Fruit fly (Drosophila melanogaster) whole organism, embryonic: ENCODE results near the gene dnc.

Experiments
- Ada2b ChIP-seq: fragments of 200-800 bp; sonication (Bioruptor generic); IDR thresholded peaks from 2 replicates; pipeline ENCODE4 v1.3.6; 2022; ENCODE audit warnings: missing biosample characterization, missing genetic modification characterization
- Atf6 ChIP-seq: fragments of 200-800 bp; sonication (Bioruptor generic); IDR thresholded peaks from 2 replicates; pipeline ENCODE4 v1.3.6; 2022; ENCODE audit warnings: missing biosample characterization, missing genetic modification characterization
- B-H1 ChIP-seq: fragments of 200-800 bp; sonication (Bioruptor generic); IDR thresholded peaks from 3 replicates; pipeline ENCODE4 v1.3.6; 2022; ENCODE audit warnings: missing biosample characterization, missing genetic modification characterization
- B-H2 ChIP-seq: fragments of 200-800 bp; sonication (Bioruptor generic); optimal IDR thresholded peaks from 2 replicates; lab custom pipeline; 2018; ENCODE audit warnings: missing biosample characterization, mild to moderate bottlenecking, missing genetic modification characterization
- C15 ChIP-seq: fragments of 200-800 bp; sonication (Bioruptor generic); IDR thresholded peaks from 3 replicates; pipeline ENCODE4 v1.3.6; 2022; ENCODE audit warnings: missing biosample characterization, missing genetic modification characterization
- CG10274 ChIP-seq: fragments of 200-800 bp; sonication (Bioruptor generic); optimal IDR thresholded peaks from 3 replicates; lab custom pipeline; 2017; ENCODE audit warnings: missing biosample characterization, mild to moderate bottlenecking, missing genetic modification characterization
- CG10321 ChIP-seq: fragments of 200-800 bp; sonication (Bioruptor generic); IDR thresholded peaks from 2 replicates; pipeline ENCODE4 v1.3.6; 2022; ENCODE audit warnings: missing biosample characterization, missing genetic modification characterization
- CG11723 ChIP-seq: fragments of 200-800 bp; sonication (Bioruptor generic); optimal IDR thresholded peaks from 2 replicates; lab custom pipeline; 2017; ENCODE audit warnings: missing biosample characterization, mild to moderate bottlenecking, missing genetic modification characterization
- CG12236 ChIP-seq: fragments of 200-800 bp; sonication (Bioruptor generic); optimal IDR thresholded peaks from 2 replicates; lab custom pipeline; 2016; ENCODE audit warnings: missing biosample characterization, missing genetic modification characterization
- CG12769 ChIP-seq: fragments of 200-800 bp; sonication (Bioruptor generic); optimal IDR thresholded peaks from 2 replicates; lab custom pipeline; 2019; ENCODE audit warnings: missing biosample characterization, mild to moderate bottlenecking, missing genetic modification characterization, moderate library complexity
- CG14441 ChIP-seq: fragments of 200-800 bp; sonication (Bioruptor generic); IDR thresholded peaks from 2 replicates; pipeline ENCODE4 v1.3.6; 2022; ENCODE audit warnings: missing biosample characterization, missing genetic modification characterization
- CG14965 ChIP-seq: fragments of 200-800 bp; sonication (Bioruptor generic); optimal IDR thresholded peaks from 2 replicates; lab custom pipeline; 2016; ENCODE audit warnings: missing biosample characterization, missing genetic modification characterization, borderline replicate concordance
- CG1647 ChIP-seq: fragments of 200-800 bp; sonication (Bioruptor generic); optimal IDR thresholded peaks from 3 replicates; lab custom pipeline; 2016; ENCODE audit warnings: missing biosample characterization, missing genetic modification characterization
- CG17186 ChIP-seq: fragments of 200-800 bp; sonication (Bioruptor generic); optimal IDR thresholded peaks from 3 replicates; lab custom pipeline; 2017; ENCODE audit warnings: missing biosample characterization, missing genetic modification reagents, missing genetic modification characterization
- CG17385 ChIP-seq: fragments of 200-800 bp; sonication (Bioruptor generic); optimal IDR thresholded peaks from 3 replicates; lab custom pipeline; 2018; ENCODE audit warnings: missing biosample characterization, mild to moderate bottlenecking, missing genetic modification characterization
- CG17568 ChIP-seq: fragments of 200-800 bp; sonication (Bioruptor generic); optimal IDR thresholded peaks from 2 replicates; lab custom pipeline; 2018; ENCODE audit warnings: missing biosample characterization, mild to moderate bottlenecking, missing genetic modification characterization, moderate library complexity
- CG17802 ChIP-seq: fragments of 200-800 bp; sonication (Bioruptor generic); optimal IDR thresholded peaks from 2 replicates; lab custom pipeline; 2018; ENCODE audit warnings: missing biosample characterization, mild to moderate bottlenecking, missing genetic modification characterization, moderate library complexity
- CG31388 ChIP-seq: fragments of 200-800 bp; sonication (Bioruptor generic); optimal IDR thresholded peaks from 2 replicates; lab custom pipeline; 2016; ENCODE audit warnings: missing biosample characterization, missing genetic modification characterization
- CG3281 ChIP-seq: fragments of 200-800 bp; sonication (Bioruptor generic); optimal IDR thresholded peaks from 3 replicates; lab custom pipeline; 2017; ENCODE audit warnings: missing biosample characterization, mild to moderate bottlenecking, missing genetic modification characterization
- CG34422 ChIP-seq: fragments of 200-800 bp; sonication (Bioruptor generic); IDR thresholded peaks from 3 replicates; pipeline ENCODE4 v1.3.6; 2022; ENCODE audit warnings: missing biosample characterization, missing genetic modification characterization
- CG4360 ChIP-seq: fragments of 200-800 bp; sonication (Bioruptor generic); IDR thresholded peaks from 2 replicates; pipeline ENCODE4 v1.3.6; 2022; ENCODE audit warnings: missing biosample characterization, missing genetic modification characterization
- CG4617 ChIP-seq: fragments of 200-800 bp; sonication (Bioruptor generic); optimal IDR thresholded peaks from 3 replicates; lab custom pipeline; 2016; ENCODE audit warnings: missing biosample characterization, missing genetic modification characterization, borderline replicate concordance
- CG6175 ChIP-seq: fragments of 200-800 bp; sonication (Bioruptor generic); IDR thresholded peaks from 3 replicates; pipeline ENCODE4 v1.3.6; 2022; ENCODE audit warnings: missing biosample characterization, missing genetic modification characterization
- CG6683 ChIP-seq: fragments of 200-800 bp; sonication (Bioruptor generic); optimal IDR thresholded peaks from 2 replicates; lab custom pipeline; 2017; ENCODE audit warnings: missing biosample characterization, mild to moderate bottlenecking, missing genetic modification characterization, missing genetic modification reagents
- CG7987 ChIP-seq: fragments of 200-800 bp; sonication (Bioruptor generic); optimal IDR thresholded peaks from 2 replicates; lab custom pipeline; 2018; ENCODE audit warnings: missing biosample characterization, mild to moderate bottlenecking, missing genetic modification characterization, moderate library complexity
- CG8359 ChIP-seq: fragments of 200-800 bp; sonication (Bioruptor generic); optimal IDR thresholded peaks from 2 replicates; lab custom pipeline; 2017; ENCODE audit warnings: missing biosample characterization, mild to moderate bottlenecking, missing genetic modification characterization, borderline replicate concordance
- CG9609 ChIP-seq: fragments of 200-800 bp; sonication (Bioruptor generic); optimal IDR thresholded peaks from 3 replicates; lab custom pipeline; 2016; ENCODE audit warnings: missing biosample characterization, missing genetic modification characterization
- Doc2 ChIP-seq: fragments of 200-800 bp; sonication (Bioruptor generic); IDR thresholded peaks from 2 replicates; pipeline ENCODE4 v1.3.6; 2022; ENCODE audit warnings: missing biosample characterization, missing genetic modification characterization
- ERR ChIP-seq: fragments of 200-800 bp; sonication (Bioruptor generic); optimal IDR thresholded peaks from 2 replicates; lab custom pipeline; 2016; ENCODE audit warnings: missing biosample characterization, missing genetic modification characterization
- Ets65A ChIP-seq: fragments of 200-800 bp; sonication (Bioruptor generic); peaks from one replicate; lab custom pipeline; 2016; ENCODE audit warnings: missing biosample characterization, missing genetic modification characterization
- Kr ChIP-seq: fragments of 200-800 bp; sonication (Bioruptor generic); optimal IDR thresholded peaks from 2 replicates; lab custom pipeline; 2017; ENCODE audit warnings: missing biosample characterization, mild to moderate bottlenecking, missing genetic modification characterization
- Oaz ChIP-seq: fragments of 200-800 bp; sonication (Bioruptor generic); IDR thresholded peaks from 2 replicates; pipeline ENCODE4 v1.3.6; 2022; ENCODE audit warnings: missing biosample characterization, missing genetic modification characterization
- Ssrp ChIP-seq: fragments of 200-800 bp; sonication (Bioruptor generic); optimal IDR thresholded peaks from 2 replicates; lab custom pipeline; 2018; ENCODE audit warnings: missing biosample characterization, mild to moderate bottlenecking, missing genetic modification characterization, moderate library complexity
- Stat92E ChIP-seq, 3 experiments: fragments of >200 bp in 2 of 3; fragments of 200-800 bp in 1 of 3; sonication (Bioruptor generic) in 1 of 3; optimal IDR thresholded peaks; 2 replicates each; lab custom pipeline; 2017 to 2019; ENCODE audit warnings: missing biosample characterization in 3 of 3, missing genetic modification characterization in 3 of 3, mild to moderate bottlenecking in 1 of 3, moderate library complexity in 1 of 3
- cas ChIP-seq: fragments of 200-800 bp; sonication (Bioruptor generic); IDR thresholded peaks from 2 replicates; pipeline ENCODE4 v1.3.6; 2022; ENCODE audit warnings: missing biosample characterization, missing genetic modification characterization
- cato ChIP-seq: fragments of 200-800 bp; sonication (Bioruptor generic); optimal IDR thresholded peaks from 2 replicates; lab custom pipeline; 2016; ENCODE audit warnings: missing biosample characterization, missing genetic modification characterization, borderline replicate concordance
- cg ChIP-seq: fragments of 200-800 bp; sonication (Bioruptor generic); optimal IDR thresholded peaks from 3 replicates; lab custom pipeline; 2019; ENCODE audit warnings: missing biosample characterization, mild to moderate bottlenecking, missing genetic modification characterization, moderate library complexity
- da ChIP-seq: fragments of 200-800 bp; sonication (Bioruptor generic); optimal IDR thresholded peaks from 2 replicates; lab custom pipeline; 2016; ENCODE audit warnings: missing biosample characterization, missing genetic modification characterization
- fd102C ChIP-seq: fragments of 200-800 bp; sonication (Bioruptor generic); optimal IDR thresholded peaks from 2 replicates; lab custom pipeline; 2018; ENCODE audit warnings: missing biosample characterization, mild to moderate bottlenecking, missing genetic modification characterization, moderate library complexity
- gsb-n ChIP-seq: fragments of 200-800 bp; sonication (Bioruptor generic); optimal IDR thresholded peaks from 3 replicates; lab custom pipeline; 2018; ENCODE audit warnings: missing biosample characterization, mild to moderate bottlenecking, missing genetic modification characterization
- jigr1 ChIP-seq: fragments of 200-800 bp; sonication (Bioruptor generic); IDR thresholded peaks from 3 replicates; pipeline ENCODE4 v1.3.6; 2022; ENCODE audit warnings: missing biosample characterization, missing genetic modification characterization
- jumu ChIP-seq: fragments of 200-800 bp; sonication (Bioruptor generic); optimal IDR thresholded peaks from 3 replicates; lab custom pipeline; 2016; ENCODE audit warnings: missing biosample characterization, missing genetic modification characterization
- kah ChIP-seq: fragments of 200-800 bp; sonication (Bioruptor generic); optimal IDR thresholded peaks from 2 replicates; lab custom pipeline; 2018; ENCODE audit warnings: missing biosample characterization, mild to moderate bottlenecking, missing genetic modification characterization
- lmd ChIP-seq: fragments of 200-800 bp; sonication (Bioruptor generic); IDR thresholded peaks from 2 replicates; pipeline ENCODE4 v1.3.6; 2022; ENCODE audit warnings: missing biosample characterization, missing genetic modification characterization
- mld ChIP-seq: fragments of 200-800 bp; sonication (Bioruptor generic); IDR thresholded peaks from 3 replicates; pipeline ENCODE4 v1.3.6; 2022; ENCODE audit warnings: missing biosample characterization, missing genetic modification characterization; ENCODE audit not compliant: partially characterized antibody
- psq ChIP-seq: fragments of 200-800 bp; sonication (Bioruptor generic); optimal IDR thresholded peaks from 2 replicates; lab custom pipeline; 2017; ENCODE audit warnings: missing biosample characterization, missing genetic modification characterization
- sna ChIP-seq: fragments of 200-800 bp; sonication (Bioruptor generic); IDR thresholded peaks from 2 replicates; pipeline ENCODE4 v1.3.6; 2022; ENCODE audit warnings: missing biosample characterization, missing genetic modification characterization; ENCODE audit not compliant: partially characterized antibody
- ttk ChIP-seq: fragments of 200-800 bp; sonication (Bioruptor generic); IDR thresholded peaks from 2 replicates; pipeline ENCODE4 v2.1.2; 2022; ENCODE audit warnings: missing biosample characterization, missing genetic modification characterization
- tup ChIP-seq: fragments of 200-800 bp; sonication (Bioruptor generic); optimal IDR thresholded peaks from 2 replicates; lab custom pipeline; 2016; ENCODE audit warnings: missing biosample characterization, mild to moderate bottlenecking, missing genetic modification characterization, moderate library complexity

Gene dnc

dm6 chrX:3134383-3135101 is 41.7 kb upstream of the dnc start, which contains the start of gene N (continued):
- no peak for TF ChIP-seq CG31388
- no peak for TF ChIP-seq cato (GFP tag; lab: Kevin White, UChicago)
- TF ChIP-seq CG11723 (GFP tag; lab: Kevin White, UChicago): no peak
- TF ChIP-seq cas (GFP tag; lab: Robert Waterston, UW): peak; percentile 16; the same call in 1 of the 2 replicates
- peak; percentile 49 for TF ChIP-seq CG1647 (GFP tag; lab: Kevin White, UChicago)
- no peak for TF ChIP-seq CG14965 (GFP tag; lab: Kevin White, UChicago)
- TF ChIP-seq fd102C: peak; percentile 42
- TF ChIP-seq CG6683 (GFP tag; lab: Kevin White, UChicago): no peak
- TF ChIP-seq B-H2 (GFP tag; lab: Kevin White, UChicago): peak; percentile 23
- no peak for TF ChIP-seq jigr1
- peak; percentile 16 for TF ChIP-seq Kr (GFP tag; lab: Kevin White, UChicago)
- TF ChIP-seq B-H1: no peak; the same call in 2 of the 3 replicates
- TF ChIP-seq CG3281 (GFP tag; lab: Kevin White, UChicago): peak; percentile 40
- peak; percentile 32 for TF ChIP-seq Ssrp (tag; lab: Kevin White, UChicago)
- TF ChIP-seq cg (GFP tag; lab: Kevin White, UChicago): peak; percentile 29
- TF ChIP-seq Ets65A (GFP tag; lab: Kevin White, UChicago): peak; percentile 89
- peak; percentile 15 for TF ChIP-seq gsb-n
- TF ChIP-seq CG7987: no peak
- TF ChIP-seq CG9609 (GFP tag; lab: Kevin White, UChicago): peak; percentile 10
- peak; percentile 40 for TF ChIP-seq ERR (GFP tag; lab: Kevin White, UChicago)
- TF ChIP-seq CG10274 (GFP tag; lab: Kevin White, UChicago): no peak
- no peak for TF ChIP-seq CG6175 (GFP tag; lab: Robert Waterston, UW)
- TF ChIP-seq CG12236 (GFP tag; lab: Kevin White, UChicago): peak; percentile 39
- peak; percentile 58; the same call in 1 of the 3 replicates for TF ChIP-seq CG34422
- 0 out of 2 replicates have a peak, but pooled peaks have one; percentile 12 for TF ChIP-seq sna (GFP tag; lab: Robert Waterston, UW)
- no peak for TF ChIP-seq CG14441
- no peak for TF ChIP-seq CG8359 (GFP tag; lab: Kevin White, UChicago)
- TF ChIP-seq ttk (GFP tag; lab: Robert Waterston, UW): no peak
- peak; percentile 32 for TF ChIP-seq tup (GFP tag; lab: Kevin White, UChicago)
- TF ChIP-seq CG12769 (tag; lab: Kevin White, UChicago): peak; percentile 68
- peak; percentile 42; the same call in 1 of the 2 replicates for TF ChIP-seq lmd
- peak; percentile 2 for TF ChIP-seq psq (GFP tag; lab: Kevin White, UChicago)
- TF ChIP-seq CG17802 (tag; lab: Kevin White, UChicago): no peak
- TF ChIP-seq CG4360 (GFP tag; lab: Robert Waterston, UW): 0 out of 2 replicates have a peak, but pooled peaks have one; percentile 7
- TF ChIP-seq CG17385 (GFP tag; lab: Kevin White, UChicago): peak; percentile 15
- TF ChIP-seq da (GFP tag; lab: Kevin White, UChicago): no peak
- peak; percentile 59 for TF ChIP-seq Atf6
- TF ChIP-seq Doc2 (GFP tag; lab: Robert Waterston, UW): no peak
- 0 out of 2 replicates have a peak, but pooled peaks have one; percentile 21 for TF ChIP-seq Ada2b (GFP tag; lab: Robert Waterston, UW)
- TF ChIP-seq Stat92E (GFP tag; optimal IDR thresholded peaks at IDR 0.05; lab: Kevin White, UChicago): peak in 1 of 3 experiments; percentile 77
- no peak for TF ChIP-seq Oaz (GFP tag; lab: Robert Waterston, UW)
- no peak for TF ChIP-seq kah (GFP tag; lab: Kevin White, UChicago)
- no peak for TF ChIP-seq mld
- TF ChIP-seq CG4617 (GFP tag; lab: Kevin White, UChicago): peak; percentile 2
- TF ChIP-seq CG17186 (GFP tag; lab: Kevin White, UChicago): peak; percentile 94
- TF ChIP-seq C15: no peak
- peak; percentile 45 for TF ChIP-seq jumu (GFP tag; lab: Kevin White, UChicago)
- TF ChIP-seq CG10321 (GFP tag; lab: Robert Waterston, UW): no peak
- peak; percentile 29 for TF ChIP-seq CG17568 (GFP tag; lab: Kevin White, UChicago)
